Worm (Caenorhabditis elegans): ENCODE data around the gene Y49F6C.7.

Gene Y49F6C.7

DNA sequence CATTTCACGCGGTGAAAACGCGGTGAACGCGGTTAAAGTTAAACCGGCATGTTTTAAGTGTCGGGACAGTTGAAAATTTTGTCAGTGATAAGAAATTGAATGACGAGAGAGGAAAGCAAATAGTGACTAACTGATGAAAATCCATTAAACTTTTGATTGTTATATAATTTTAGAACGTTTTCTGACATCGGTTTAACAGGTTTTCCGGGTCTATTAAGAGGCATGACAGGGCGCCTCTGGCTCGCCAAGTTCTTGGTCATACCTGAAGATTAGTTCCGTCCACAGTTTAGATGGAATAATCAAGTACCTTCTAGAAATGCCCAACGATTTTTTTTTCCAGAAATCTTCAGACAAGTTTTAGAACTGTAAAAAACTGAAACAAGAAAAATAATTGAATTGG lies 44.8 kb downstream of the Y49F6C.7 start, which contains the start of gene Y46D2A.2:
Gene Y46D2A.2 (minus strand): TSS at position 101 of the 400 bp plus-strand sequence.
- TF ChIP-seq akir-1 (GFP tag; optimal IDR thresholded peaks at IDR 0.05) (no peak), nhr-120 (GFP tag; IDR thresholded peaks at IDR 0.05) (no peak), lsy-27 (tag; optimal IDR thresholded peaks at IDR 0.05; ENCODE audit: borderline replicate concordance, insufficient read depth) (no peak), bed-2 (GFP tag; IDR thresholded peaks at IDR 0.05) (no peak), ceh-27 (GFP tag; optimal IDR thresholded peaks at IDR 0.05) (no peak), rec-8 (tag; optimal IDR thresholded peaks at IDR 0.05) (no peak), nfya-1 (tag; optimal IDR thresholded peaks at IDR 0.05; ENCODE audit: borderline replicate concordance, insufficient read depth) (no peak), F57A8.1 (GFP tag; optimal IDR thresholded peaks at IDR 0.05) (no peak), attf-5 (GFP tag; optimal IDR thresholded peaks at IDR 0.05) (no peak), B0019.2 (GFP tag; conservative IDR thresholded peaks at IDR 0.05) (no peak), lsl-1 (GFP tag; optimal IDR thresholded peaks at IDR 0.05) (no peak), F55B11.4 (tag; optimal IDR thresholded peaks at IDR 0.05; ENCODE audit: borderline replicate concordance, insufficient read depth) (no peak), let-607 (tag; optimal IDR thresholded peaks at IDR 0.05) (no peak), ccch-3 (GFP tag; optimal IDR thresholded peaks at IDR 0.05) (no peak), aptf-3 (GFP tag; IDR thresholded peaks at IDR 0.05) (no peak), nhr-179 (tag; optimal IDR thresholded peaks at IDR 0.05) (no peak), xnd-1 (tag; optimal IDR thresholded peaks at IDR 0.05) (no peak), ceh-100 (GFP tag; IDR thresholded peaks at IDR 0.05) (no peak)

DNA sequence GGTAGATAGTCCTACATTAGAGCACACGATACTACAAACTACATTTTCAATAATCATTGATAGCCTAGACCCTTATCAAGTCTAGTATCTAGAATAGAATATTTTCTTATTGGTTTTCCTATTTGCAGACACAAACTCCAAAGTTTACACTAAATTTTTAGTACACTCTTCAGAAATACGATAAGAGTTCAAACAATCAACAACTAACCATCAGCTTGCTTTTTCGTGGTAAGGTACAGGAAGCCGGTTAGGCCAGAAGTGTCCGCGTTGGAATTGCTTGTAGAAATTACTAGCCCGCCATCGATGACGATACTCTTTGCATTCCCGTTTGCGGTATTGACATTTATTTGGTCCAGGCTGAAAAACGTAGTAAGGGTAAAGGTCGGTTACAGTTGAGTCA lies 45.7 kb downstream of the Y49F6C.7 start, which contains the start of gene Y46D2A.1:
Gene Y46D2A.1 (plus strand): TSS at position 301 of the 400 bp plus-strand sequence.
- no peak for TF ChIP-seq ceh-27 (GFP tag; optimal IDR thresholded peaks at IDR 0.05)

DNA sequence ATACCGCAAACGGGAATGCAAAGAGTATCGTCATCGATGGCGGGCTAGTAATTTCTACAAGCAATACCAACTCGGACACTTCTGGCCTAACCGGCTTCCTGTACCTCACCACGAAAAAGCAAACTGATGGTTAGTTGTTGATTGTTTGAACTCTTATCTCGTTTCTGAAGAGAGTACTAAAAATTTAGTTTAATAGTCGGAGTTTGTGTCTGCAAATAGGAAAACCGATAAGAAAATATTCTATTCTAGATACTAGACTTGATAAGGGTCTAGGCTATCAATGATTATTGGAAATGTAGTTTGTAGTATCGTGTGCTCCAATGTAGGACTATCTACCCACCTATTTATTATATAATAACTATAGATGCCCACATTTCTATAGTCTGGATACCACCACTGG lies 49.2 kb downstream of the Y49F6C.7 start:
- TF ChIP-seq sdz-38 (tag; optimal IDR thresholded peaks at IDR 0.05) (no peak), D2030.7 (GFP tag; IDR thresholded peaks at IDR 0.05) (no peak), nhr-80 (tag; optimal IDR thresholded peaks at IDR 0.05) (peak; percentile 29)

Data from whole organism, young adult.